Fruit fly (Drosophila melanogaster): ENCODE measurements around the gene Top3alpha.

- TF ChIP-seq psq (optimal IDR thresholded peaks at IDR 0.05) (no peak), usp (GFP tag; optimal IDR thresholded peaks at IDR 0.05) (no peak), Dll (optimal IDR thresholded peaks at IDR 0.05) (no peak), CG8478 (optimal IDR thresholded peaks at IDR 0.05) (no peak)
These were observed 10.5 kb downstream of the Top3alpha start, which contains the start of gene cyst for dm6 chr2L:19508361-19508918.
